Worm (Caenorhabditis elegans) whole organism, L4/young adult: ENCODE measurements around the gene pch-2.

Source experiments
- W03F9.2 ChIP-seq: fragments of 150-350 bp; optimal IDR thresholded peaks from 2 replicates; lab custom pipeline; 2014; ENCODE audit warnings: missing biosample characterization, missing genetic modification characterization
- dao-5 ChIP-seq: sonication (generic microtip); optimal IDR thresholded peaks from 2 replicates; lab custom pipeline; 2016; ENCODE audit warnings: missing genotype, missing genetic modification characterization, moderate library complexity, missing compliant biosample characterization
- him-1 ChIP-seq: sonication (generic microtip); optimal IDR thresholded peaks from 2 replicates; lab custom pipeline; 2016; ENCODE audit warnings: missing genotype, missing genetic modification reagents, missing genetic modification characterization, missing compliant biosample characterization

Gene pch-2

DNA sequence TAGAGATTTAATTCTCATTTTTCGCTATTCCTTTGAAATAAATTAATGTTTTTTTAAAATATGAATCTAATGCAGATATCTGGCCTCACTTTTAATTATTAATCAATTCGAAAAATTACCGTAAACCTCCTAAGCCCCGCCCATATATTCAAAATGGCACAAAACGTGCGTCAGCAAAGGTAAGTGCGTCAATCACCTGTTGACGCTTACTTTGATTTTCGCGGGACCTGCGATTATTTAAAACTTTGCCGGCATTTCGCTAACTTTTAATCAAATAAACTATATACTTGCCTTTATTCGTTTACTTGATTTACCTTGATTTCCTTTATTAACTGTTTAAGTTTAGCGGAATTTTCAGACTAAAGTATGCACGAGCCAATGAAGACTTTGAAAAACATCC, at the start of gene pch-2:
Gene pch-2, plus strand, starts transcription at position 359 of the 400 bp plus-strand sequence.
- no peak for TF ChIP-seq him-1 (tag; lab: Kevin White, UChicago)
- TF ChIP-seq dao-5 = no peak
- TF ChIP-seq W03F9.2 = no peak

DNA sequence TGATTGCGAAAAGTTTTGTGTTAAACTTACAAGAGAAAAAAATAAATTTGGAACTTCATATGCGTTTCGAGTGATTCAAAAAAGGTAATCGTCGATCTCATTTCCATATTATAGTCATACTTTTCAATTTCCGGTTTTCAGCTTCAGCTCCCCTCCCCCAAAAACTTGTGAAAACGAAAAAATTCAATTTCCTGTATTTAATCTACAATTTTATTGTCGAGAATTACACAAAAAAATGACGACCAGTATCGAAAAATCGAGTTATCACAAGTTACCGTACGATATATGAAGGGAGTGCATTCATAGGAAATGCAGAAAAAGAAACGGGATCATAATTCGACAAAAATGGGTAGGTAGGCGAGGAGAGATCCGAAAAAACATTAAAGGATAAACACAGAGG, 46.1 kb upstream of the pch-2 start, which contains the start of gene lron-4:
Gene lron-4, minus strand, starts transcription at position 101 of the 400 bp plus-strand sequence.
- no peak for TF ChIP-seq dao-5
- TF ChIP-seq him-1 (tag; lab: Kevin White, UChicago) = no peak
- TF ChIP-seq W03F9.2 = no peak

DNA sequence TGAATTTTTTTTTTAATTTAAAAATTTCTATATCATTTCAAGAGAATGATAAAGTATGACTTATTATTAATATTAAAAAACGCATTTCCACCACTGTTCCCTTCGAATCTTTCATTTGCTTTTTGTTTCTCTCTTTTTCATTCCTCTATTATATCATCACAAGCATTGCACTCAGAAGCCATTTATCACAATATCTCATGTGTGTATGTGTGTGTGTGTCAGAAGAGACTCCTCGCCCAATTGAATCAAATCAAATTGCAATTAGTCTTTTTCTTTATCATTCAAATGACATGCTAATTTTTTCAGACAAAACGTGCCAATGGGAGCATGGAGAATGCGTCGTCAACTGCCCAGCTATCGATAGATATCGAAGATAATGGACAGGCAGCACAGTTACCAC, 42.0 kb upstream of the pch-2 start, which contains the start of gene unc-105:
Gene unc-105, plus strand, starts transcription at position 301 of the 400 bp plus-strand sequence.
- TF ChIP-seq him-1 (tag; lab: Kevin White, UChicago) = no peak
- no peak for TF ChIP-seq W03F9.2
- no peak for TF ChIP-seq dao-5

DNA sequence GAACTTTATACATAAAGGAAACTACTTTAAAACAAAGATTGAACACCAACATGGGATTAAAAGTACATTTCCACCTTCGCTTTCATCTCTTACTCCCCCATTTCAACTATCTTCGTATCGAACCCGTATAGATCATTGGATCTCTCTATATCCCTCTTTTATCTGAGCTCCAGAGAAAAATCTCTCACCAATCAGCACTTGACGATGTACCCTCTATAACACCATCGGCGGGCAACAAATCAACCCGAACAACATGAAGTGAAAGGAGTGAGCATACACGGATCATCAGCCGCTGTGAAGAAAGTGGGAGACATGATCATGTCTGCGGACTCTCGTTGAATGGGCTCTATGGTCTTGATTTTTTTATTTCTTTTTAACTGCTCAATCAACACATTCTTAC, 40.7 kb upstream of the pch-2 start:
- TF ChIP-seq dao-5 = no peak

DNA sequence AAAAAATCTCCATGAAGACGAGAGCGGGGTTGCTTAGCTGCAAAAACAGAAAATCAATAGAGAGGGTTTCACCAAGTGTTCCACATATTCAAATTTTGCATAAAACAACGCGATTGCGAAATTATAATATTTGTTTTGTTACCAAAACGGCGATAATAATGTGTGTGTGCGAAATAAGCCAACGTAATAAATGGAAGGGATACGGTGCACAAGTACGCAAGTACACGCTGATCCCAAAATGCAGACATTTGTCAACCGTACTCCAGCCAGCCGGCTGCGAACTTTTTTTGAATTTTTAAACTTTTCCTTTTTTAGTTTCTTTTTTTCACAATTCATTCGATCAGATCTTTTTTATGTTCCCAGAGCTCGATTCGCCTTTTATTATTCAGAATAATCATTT, 33.3 kb upstream of the pch-2 start, which contains the start of gene ire-1:
Gene ire-1, minus strand, starts transcription at position 44 of the 400 bp plus-strand sequence.
- TF ChIP-seq W03F9.2 (peak; percentile 70), him-1 (tag; lab: Kevin White, UChicago) (no peak), dao-5 (no peak)

DNA sequence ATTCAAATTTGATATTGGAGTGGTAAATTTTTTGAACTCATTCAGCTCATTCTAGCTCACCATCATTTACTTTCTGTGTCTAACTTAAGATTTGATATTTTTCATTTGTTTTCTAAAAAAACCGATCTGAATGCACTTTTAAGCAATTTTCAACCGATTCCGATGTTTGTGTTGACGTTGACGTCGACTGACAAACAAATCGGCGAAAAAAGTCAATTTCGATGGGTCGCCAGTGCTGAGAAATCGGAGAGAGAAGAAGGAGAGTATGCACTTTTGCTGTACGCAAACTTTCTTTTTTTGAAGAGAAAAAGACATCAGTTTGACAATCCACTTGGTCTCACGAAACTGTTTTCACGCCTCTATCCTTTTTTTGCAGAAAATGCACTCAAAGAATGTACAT, 32.7 kb upstream of the pch-2 start:
- no peak for TF ChIP-seq dao-5
- no peak for TF ChIP-seq W03F9.2
- no peak for TF ChIP-seq him-1 (tag; lab: Kevin White, UChicago)

DNA sequence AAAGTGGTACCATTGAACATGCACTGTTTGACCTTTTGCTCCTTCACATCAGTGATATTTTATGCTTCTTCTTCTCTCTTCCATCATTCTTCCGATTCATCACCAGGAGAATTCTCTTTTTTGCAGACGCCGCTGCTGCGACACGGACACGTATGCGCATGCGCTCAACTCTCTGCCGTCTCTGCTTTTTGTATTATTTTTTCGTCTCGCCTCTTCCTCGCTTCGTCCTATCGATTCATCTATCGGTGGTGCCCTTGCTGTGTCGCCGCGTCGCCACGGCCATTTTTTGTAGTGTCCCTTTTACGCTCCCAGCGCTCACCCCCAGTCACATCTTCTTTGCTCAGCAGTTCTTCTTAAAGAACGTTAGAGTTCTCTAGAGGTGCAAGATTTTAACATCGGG, 32.0 kb upstream of the pch-2 start:
- TF ChIP-seq W03F9.2 = peak; percentile 49
- TF ChIP-seq dao-5 = no peak
- no peak for TF ChIP-seq him-1 (tag; lab: Kevin White, UChicago)

DNA sequence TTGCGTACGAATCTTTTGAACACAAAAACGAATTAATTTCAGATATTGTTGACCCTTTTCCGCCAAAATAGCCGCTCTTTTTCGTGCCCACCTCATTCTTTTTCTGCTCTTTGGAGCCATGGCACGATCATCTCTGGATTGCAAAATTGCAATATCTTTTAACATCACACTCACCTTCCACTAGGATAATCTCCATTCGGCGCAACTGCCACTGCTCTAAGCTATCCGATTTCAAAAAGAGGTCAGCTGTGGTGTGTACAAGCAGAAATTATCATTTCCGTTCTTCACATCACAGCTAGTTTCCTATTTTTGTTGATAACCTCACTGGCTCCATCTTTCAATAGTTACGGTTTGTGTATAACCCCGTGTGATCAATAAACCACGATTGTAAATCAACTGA, 31.5 kb upstream of the pch-2 start:
- TF ChIP-seq W03F9.2 (no peak), dao-5 (no peak)

DNA sequence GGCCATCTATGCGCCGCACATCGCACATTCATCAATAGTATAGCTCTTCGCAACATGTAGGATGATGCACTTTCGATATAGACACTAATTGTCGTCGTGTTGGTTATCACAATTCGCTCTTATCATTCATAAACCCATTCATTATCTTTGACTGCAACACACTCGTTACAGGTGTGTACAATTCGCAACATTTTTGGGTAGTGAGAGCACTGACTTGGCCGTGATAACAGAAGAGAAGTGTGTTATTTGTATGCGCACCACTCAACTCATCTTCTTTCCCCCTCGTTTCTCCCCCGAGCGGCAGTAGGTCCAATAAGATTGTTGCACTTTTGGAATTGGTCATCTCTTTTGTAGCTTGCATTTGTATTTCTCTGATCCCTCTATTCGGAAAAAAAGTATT, 30.9 kb upstream of the pch-2 start:
- no peak for TF ChIP-seq dao-5
- TF ChIP-seq him-1 (tag; lab: Kevin White, UChicago) = no peak
- TF ChIP-seq W03F9.2 = no peak

DNA sequence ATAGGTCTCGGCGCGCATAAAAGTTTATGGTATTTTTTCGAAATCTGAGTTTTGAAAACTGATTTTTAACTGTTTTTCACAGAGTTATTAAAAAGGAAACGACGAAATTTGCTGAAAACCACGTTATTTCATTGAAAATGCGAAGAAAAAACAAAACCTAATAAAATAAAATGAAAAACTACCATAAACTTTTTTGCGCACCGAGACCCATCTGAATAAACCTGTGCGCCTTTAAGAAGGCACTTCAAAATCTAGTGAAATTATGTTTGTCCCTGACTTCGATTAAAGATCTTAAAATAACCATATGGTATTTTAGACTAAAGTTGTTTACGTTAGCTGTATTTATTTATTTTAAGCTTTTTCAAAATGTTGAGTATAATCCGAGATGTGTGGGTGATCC, 30.4 kb upstream of the pch-2 start:
- TF ChIP-seq him-1 (tag; lab: Kevin White, UChicago) = no peak
- TF ChIP-seq W03F9.2 = no peak
- TF ChIP-seq dao-5 = no peak

DNA sequence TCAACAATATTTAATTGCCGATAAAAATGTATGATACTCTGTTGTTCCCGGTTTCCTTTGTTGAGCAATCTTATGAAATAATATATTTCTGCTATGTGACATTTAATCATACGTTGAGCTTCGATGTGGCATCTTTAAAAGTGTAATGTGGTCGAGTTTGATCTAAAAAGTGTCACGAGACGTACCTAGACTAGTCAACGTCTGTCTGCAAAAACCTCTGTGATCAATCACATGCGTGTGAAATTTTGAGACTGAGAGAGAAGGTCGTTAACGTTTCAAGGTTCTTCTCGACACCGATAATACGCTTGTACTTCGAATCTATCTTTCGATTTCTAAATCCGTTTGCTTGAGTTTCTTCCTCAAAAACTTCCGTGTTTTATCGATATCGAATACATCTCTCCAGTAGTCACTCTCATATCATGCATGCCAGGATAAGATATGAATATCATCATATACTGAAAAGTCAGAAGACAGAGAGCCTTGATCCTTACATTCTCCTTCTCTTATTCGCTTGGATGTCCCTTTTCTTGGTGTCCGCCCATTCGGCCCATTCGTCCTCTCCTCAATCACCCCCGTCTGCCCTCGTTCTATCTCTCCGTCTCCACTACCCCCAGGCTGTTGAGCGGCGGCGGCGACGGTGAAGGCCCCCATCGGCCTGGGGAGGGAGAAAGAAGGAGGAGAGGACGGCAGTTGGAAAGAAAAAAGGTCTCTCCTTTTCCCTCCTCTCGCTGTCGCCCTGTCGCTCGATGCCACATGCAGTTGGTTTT, 29.7 kb upstream of the pch-2 start:
- TF ChIP-seq him-1 (tag; lab: Kevin White, UChicago) (peak; percentile 36), W03F9.2 (no peak), dao-5 (peak; percentile 9)

DNA sequence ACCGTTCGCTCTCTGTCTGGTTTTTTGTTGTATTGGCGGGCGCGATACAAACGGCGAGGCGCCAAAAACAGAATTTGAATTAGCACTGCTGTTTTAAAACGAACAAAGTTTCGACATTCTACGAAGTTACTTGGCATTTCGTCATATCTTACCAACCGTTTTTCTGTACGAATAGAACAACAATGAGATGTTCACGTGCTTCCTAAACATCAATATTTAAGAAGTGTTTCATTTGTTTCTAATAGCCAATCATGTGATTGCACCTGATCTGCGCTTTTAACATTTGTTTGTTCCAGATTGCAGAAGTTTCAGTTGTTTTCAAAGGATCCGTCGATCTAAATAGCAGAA, 29.1 kb upstream of the pch-2 start:
- TF ChIP-seq dao-5 (no peak), W03F9.2 (no peak)

DNA sequence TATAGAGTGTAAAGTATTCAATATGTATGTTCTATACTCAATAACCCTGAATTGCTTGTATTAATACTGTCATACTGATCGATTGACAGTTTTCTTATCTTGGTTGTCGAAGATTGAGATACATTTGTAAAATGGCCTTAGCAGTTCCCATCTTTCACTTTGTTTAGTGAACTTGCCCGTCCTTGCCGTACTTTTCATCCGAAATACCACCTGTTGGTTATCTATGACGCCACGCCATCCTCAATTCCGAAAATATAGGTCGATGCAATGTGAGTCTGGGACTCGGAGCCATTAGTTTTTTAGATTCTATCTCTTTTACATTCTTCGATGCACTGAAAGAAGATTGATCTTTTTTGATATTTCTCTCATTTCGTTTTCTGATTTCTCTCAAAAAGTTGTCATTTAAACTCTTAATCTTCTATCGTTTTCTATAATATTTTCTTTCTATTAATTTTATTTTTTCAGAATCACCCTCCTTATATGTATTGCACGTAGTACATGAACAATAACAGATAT, 28.6 kb upstream of the pch-2 start, which contains the start of gene ulp-4:
Gene ulp-4, plus strand, starts transcription at position 466 of the 516 bp plus-strand sequence.
- TF ChIP-seq dao-5 (no peak), W03F9.2 (no peak), him-1 (tag; lab: Kevin White, UChicago) (no peak)

DNA sequence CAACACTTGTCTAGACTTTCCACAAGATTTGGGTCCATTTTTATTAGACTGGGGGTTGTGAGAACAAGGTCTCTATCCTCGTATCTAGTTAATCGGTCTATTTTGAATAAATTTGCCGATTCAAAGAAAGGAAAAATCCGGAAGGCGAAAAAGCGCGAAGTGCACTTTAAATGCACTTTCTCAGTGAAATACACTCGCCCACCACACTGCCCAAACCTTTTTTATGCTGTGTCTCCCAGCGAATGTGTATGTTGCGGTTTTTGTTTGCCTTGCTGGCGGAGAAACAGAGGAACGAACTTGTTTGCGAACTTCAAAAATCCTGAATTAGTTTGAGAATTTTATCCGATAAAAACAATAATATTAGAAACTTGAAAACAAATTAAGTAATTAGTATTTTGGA, 27.4 kb upstream of the pch-2 start:
- TF ChIP-seq dao-5 = no peak
- no peak for TF ChIP-seq him-1 (tag; lab: Kevin White, UChicago)
- no peak for TF ChIP-seq W03F9.2

DNA sequence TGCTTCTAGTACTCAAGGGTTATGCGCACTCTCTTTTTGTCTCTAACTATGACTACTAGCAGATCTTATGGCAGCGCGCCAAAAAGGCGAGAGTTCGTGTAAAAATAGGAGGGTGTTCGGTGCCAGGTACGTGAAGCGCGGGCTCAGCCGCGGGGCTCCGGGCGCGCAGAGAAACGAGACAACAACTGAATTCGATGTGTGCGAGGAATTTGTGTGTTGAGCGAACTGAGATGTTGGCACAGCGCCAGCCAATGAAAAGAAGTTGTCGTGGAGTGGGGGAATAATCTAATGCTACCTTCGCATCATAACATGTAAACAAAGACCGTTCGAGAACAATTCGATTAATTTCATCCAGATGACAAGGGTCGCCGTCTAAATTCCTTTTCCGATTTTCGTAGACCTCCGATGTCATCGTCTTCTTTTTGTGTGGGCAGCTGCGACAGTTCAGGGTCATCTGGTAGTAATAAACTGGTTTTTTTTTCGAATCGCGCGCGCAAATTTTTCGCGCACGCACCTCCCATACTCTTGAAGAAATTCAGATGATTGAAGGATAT, 26.7 kb upstream of the pch-2 start:
- TF ChIP-seq dao-5 (no peak), him-1 (tag; lab: Kevin White, UChicago) (peak; percentile 67)

DNA sequence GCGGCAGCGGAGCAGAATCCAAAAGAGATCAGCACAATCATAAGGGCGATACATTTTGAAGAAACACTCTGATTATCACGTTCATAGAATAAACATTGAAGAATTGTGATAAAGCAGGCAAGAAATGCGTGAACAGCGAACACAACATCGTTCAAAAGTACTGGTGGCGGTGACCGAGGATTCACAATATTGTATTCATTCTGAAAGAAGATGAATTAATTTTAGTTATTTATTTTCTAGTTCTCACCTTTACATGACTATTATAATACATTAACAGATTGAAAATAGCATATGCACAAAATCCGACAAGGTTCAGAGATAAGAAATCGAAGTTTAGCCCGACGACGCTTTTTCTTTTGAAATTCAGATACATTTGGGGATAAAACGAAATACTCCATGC, 22.2 kb upstream of the pch-2 start:
- TF ChIP-seq him-1 (tag; lab: Kevin White, UChicago) = no peak
- TF ChIP-seq W03F9.2 = no peak
- TF ChIP-seq dao-5 = no peak
